Worm (Caenorhabditis elegans) whole organism, L1 larva: Measurements from ENCODE around the gene T14G10.8.

Source experiments
- C04F5.9 ChIP-seq: sonication (generic microtip); optimal IDR thresholded peaks from 2 replicates; lab custom pipeline; 2016; ENCODE audit warnings: missing genetic modification characterization, missing compliant biosample characterization
- C34B4.2 ChIP-seq: sonication (generic microtip); optimal IDR thresholded peaks from 2 replicates; lab custom pipeline; 2017; ENCODE audit warnings: mild to moderate bottlenecking, missing genetic modification characterization, missing compliant biosample characterization
- aha-1 ChIP-seq: fragments of 150-350 bp; optimal IDR thresholded peaks from 2 replicates; lab custom pipeline; 2014; ENCODE audit warnings: missing biosample characterization, missing genetic modification characterization
- ama-1 ChIP-seq: fragments of 150-350 bp; optimal IDR thresholded peaks from 2 replicates; lab custom pipeline; 2014
- blmp-1 ChIP-seq: fragments of 150-350 bp; optimal IDR thresholded peaks from 2 replicates; lab custom pipeline; 2014; ENCODE audit warnings: missing biosample characterization, missing genetic modification characterization
- ceh-63 ChIP-seq: fragments of 200-800 bp; sonication (Bioruptor generic); optimal IDR thresholded peaks from 2 replicates; lab custom pipeline; 2018; ENCODE audit warnings: mild to moderate bottlenecking, missing genetic modification characterization, missing compliant biosample characterization
- ceh-82 ChIP-seq, 3 experiments: fragments of 150-350 bp in 1 of 3; sonication (generic microtip) in 2 of 3; optimal IDR thresholded peaks; 2 replicates each; lab custom pipeline; 2014 to 2017; ENCODE audit warnings: missing biosample characterization in 3 of 3, missing genetic modification characterization in 3 of 3
- ceh-90 ChIP-seq: sonication (generic microtip); optimal IDR thresholded peaks from 2 replicates; lab custom pipeline; 2016; ENCODE audit warnings: missing genetic modification characterization, missing compliant biosample characterization
- dpl-1 ChIP-seq, 3 experiments: fragments of 150-350 bp in 2 of 3; sonication (generic microtip) in 1 of 3; optimal IDR thresholded peaks; 2 replicates each; lab custom pipeline; 2014 to 2017; ENCODE audit warnings: missing biosample characterization in 3 of 3, missing genetic modification characterization in 3 of 3, missing genetic modification reagents in 3 of 3
- dsc-1 ChIP-seq: sonication (generic microtip); optimal IDR thresholded peaks from 2 replicates; lab custom pipeline; 2016; ENCODE audit warnings: mild to moderate bottlenecking, missing genetic modification characterization, missing compliant biosample characterization
- efl-1 ChIP-seq, 4 experiments: fragments of 150-350 bp; optimal IDR thresholded peaks in 3 of 4; peaks in 1 of 4; 1 replicate in 1 of 4; 2 replicates in 3 of 4; lab custom pipeline; 2014; ENCODE audit warnings: missing biosample characterization in 2 of 4, missing genetic modification characterization in 2 of 4, missing genetic modification reagents in 2 of 4
- ets-5 ChIP-seq: fragments of 200-800 bp; sonication (Bioruptor generic); IDR thresholded peaks from 2 replicates; pipeline ENCODE4 v1.3.6; 2022; ENCODE audit warnings: missing genetic modification characterization, missing compliant biosample characterization
- fos-1 ChIP-seq: fragments of 150-350 bp; optimal IDR thresholded peaks from 2 replicates; lab custom pipeline; 2014; ENCODE audit warnings: missing biosample characterization, missing genetic modification characterization
- hpl-2 ChIP-seq: fragments of 150-350 bp; optimal IDR thresholded peaks from 2 replicates; lab custom pipeline; 2014; ENCODE audit warnings: missing biosample characterization, missing genetic modification reagents, missing genetic modification characterization
- irx-1 ChIP-seq: sonication (generic microtip); optimal IDR thresholded peaks from 2 replicates; lab custom pipeline; 2016; ENCODE audit warnings: missing genetic modification characterization, missing compliant biosample characterization
- jun-1 ChIP-seq: fragments of 150-350 bp; optimal IDR thresholded peaks from 2 replicates; lab custom pipeline; 2014; ENCODE audit warnings: missing biosample characterization, missing genetic modification reagents, missing genetic modification characterization
- lin-13 ChIP-seq: fragments of 150-350 bp; optimal IDR thresholded peaks from 2 replicates; lab custom pipeline; 2014; ENCODE audit warnings: missing biosample characterization, missing genetic modification reagents, missing genetic modification characterization
- lin-14 ChIP-seq: fragments of 200-800 bp; sonication (Bioruptor generic); optimal IDR thresholded peaks from 2 replicates; lab custom pipeline; 2018; ENCODE audit warnings: mild to moderate bottlenecking, missing genetic modification characterization, moderate library complexity, missing compliant biosample characterization
- lin-35 ChIP-seq, 2 experiments: fragments of 150-350 bp; optimal IDR thresholded peaks; 2 replicates each; lab custom pipeline; 2014; ENCODE audit warnings: missing biosample characterization in 2 of 2, missing genetic modification characterization in 2 of 2, missing genetic modification reagents in 2 of 2
- lsy-2 ChIP-seq, 2 experiments: fragments of 150-350 bp; optimal IDR thresholded peaks; 2 replicates each; lab custom pipeline; 2014; ENCODE audit warnings: missing biosample characterization in 2 of 2, missing genetic modification characterization in 2 of 2
- mab-9 ChIP-seq: fragments of 200-800 bp; sonication (Bioruptor generic); IDR thresholded peaks from 2 replicates; pipeline ENCODE4 v1.3.6; 2022; ENCODE audit warnings: missing genetic modification reagents, missing genetic modification characterization, missing compliant biosample characterization
- mef-2 ChIP-seq: fragments of 150-350 bp; optimal IDR thresholded peaks from 2 replicates; lab custom pipeline; 2014; ENCODE audit warnings: missing biosample characterization, missing genetic modification characterization
- nhr-12 ChIP-seq: sonication (generic microtip); optimal IDR thresholded peaks from 2 replicates; lab custom pipeline; 2017; ENCODE audit warnings: missing biosample characterization, missing genetic modification characterization
- nhr-20 ChIP-seq: sonication (generic microtip); optimal IDR thresholded peaks from 2 replicates; lab custom pipeline; 2016; ENCODE audit warnings: mild to moderate bottlenecking, missing genetic modification characterization, missing compliant biosample characterization
- nhr-47 ChIP-seq: sonication (generic microtip); optimal IDR thresholded peaks from 2 replicates; lab custom pipeline; 2016; ENCODE audit warnings: mild to moderate bottlenecking, missing genetic modification characterization, moderate library complexity, missing compliant biosample characterization
- nhr-76 ChIP-seq: sonication (generic microtip); optimal IDR thresholded peaks from 2 replicates; lab custom pipeline; 2017; ENCODE audit warnings: missing biosample characterization, missing genetic modification characterization
- nhr-77 ChIP-seq: fragments of 150-350 bp; optimal IDR thresholded peaks from 2 replicates; lab custom pipeline; 2014; ENCODE audit warnings: missing biosample characterization, missing genetic modification characterization
- nhr-84 ChIP-seq: sonication (generic microtip); optimal IDR thresholded peaks from 2 replicates; lab custom pipeline; 2017; ENCODE audit warnings: missing biosample characterization, missing genetic modification characterization
- nhr-90 ChIP-seq: sonication (generic microtip); optimal IDR thresholded peaks from 2 replicates; lab custom pipeline; 2016; ENCODE audit warnings: mild to moderate bottlenecking, missing genetic modification characterization, missing compliant biosample characterization; ENCODE audit not compliant: poor library complexity
- pag-3 ChIP-seq: sonication (generic microtip); optimal IDR thresholded peaks from 2 replicates; lab custom pipeline; 2017; ENCODE audit warnings: missing genetic modification characterization, mild to moderate bottlenecking, missing compliant biosample characterization, antibody characterized with exemption, borderline replicate concordance; ENCODE audit not compliant: insufficient read depth
- pax-3 ChIP-seq: fragments of 200-800 bp; sonication (Bioruptor generic); optimal IDR thresholded peaks from 2 replicates; lab custom pipeline; 2018; ENCODE audit warnings: mild to moderate bottlenecking, missing genetic modification characterization, moderate library complexity, missing compliant biosample characterization
- pqm-1 ChIP-seq: sonication (generic microtip); optimal IDR thresholded peaks from 3 replicates; lab custom pipeline; 2017; ENCODE audit warnings: missing biosample characterization, missing genetic modification characterization
- rnt-1 ChIP-seq: sonication (generic microtip); optimal IDR thresholded peaks from 2 replicates; lab custom pipeline; 2016; ENCODE audit warnings: mild to moderate bottlenecking, missing genetic modification characterization, moderate library complexity, missing compliant biosample characterization
- snu-23 ChIP-seq: sonication (generic microtip); optimal IDR thresholded peaks from 2 replicates; lab custom pipeline; 2016; ENCODE audit warnings: missing genetic modification characterization, missing compliant biosample characterization
- sox-4 ChIP-seq: sonication (generic microtip); optimal IDR thresholded peaks from 2 replicates; lab custom pipeline; 2016; ENCODE audit warnings: missing genetic modification characterization, missing compliant biosample characterization
- swsn-7 ChIP-seq: sonication (generic microtip); optimal IDR thresholded peaks from 2 replicates; lab custom pipeline; 2016; ENCODE audit warnings: missing genetic modification characterization, missing compliant biosample characterization
- tbx-2 ChIP-seq: sonication (generic microtip); optimal IDR thresholded peaks from 2 replicates; lab custom pipeline; 2016; ENCODE audit warnings: missing genetic modification characterization, missing compliant biosample characterization
- tlp-1 ChIP-seq: fragments of 150-350 bp; optimal IDR thresholded peaks from 2 replicates; lab custom pipeline; 2014; ENCODE audit warnings: missing biosample characterization, missing genetic modification characterization
- unc-130 ChIP-seq: fragments of 150-350 bp; optimal IDR thresholded peaks from 2 replicates; lab custom pipeline; 2017; ENCODE audit warnings: missing biosample characterization, missing genetic modification characterization, inconsistent platforms
- unc-30 ChIP-seq: sonication (generic microtip); optimal IDR thresholded peaks from 2 replicates; lab custom pipeline; 2017; ENCODE audit warnings: missing biosample characterization, missing genetic modification characterization
- unc-62 ChIP-seq: fragments of 150-350 bp; optimal IDR thresholded peaks from 2 replicates; lab custom pipeline; 2014; ENCODE audit warnings: missing biosample characterization, missing genetic modification reagents, missing genetic modification characterization
- zag-1 ChIP-seq: fragments of 150-350 bp; optimal IDR thresholded peaks from 2 replicates; lab custom pipeline; 2014; ENCODE audit warnings: missing biosample characterization, missing genetic modification characterization
- zip-4 ChIP-seq: fragments of 200-800 bp; sonication (Bioruptor generic); optimal IDR thresholded peaks from 2 replicates; lab custom pipeline; 2018; ENCODE audit warnings: mild to moderate bottlenecking, missing genetic modification characterization, moderate library complexity, missing compliant biosample characterization

Gene T14G10.8

ce11 chrIV:10151439-10151997 is 4.7 kb upstream of the T14G10.8 start, which contains the start of gene copg-1 (continued):
- TF ChIP-seq mab-9 (GFP tag; lab: Robert Waterston, UW) (no peak), zag-1 (no peak), rnt-1 (peak; percentile 37), lin-35 (GFP tag; optimal IDR thresholded peaks at IDR 0.05; lab: Kevin White, UChicago) (peak; percentile 64 to 74), mef-2 (tag; lab: Kevin White, UChicago) (no peak), efl-1 (optimal IDR thresholded peaks at IDR 0.05; lab: Kevin White, UChicago) (peak; percentile 56 to 64), efl-1 (GFP tag; optimal IDR thresholded peaks at IDR 0.05 in 1 of 2; lab: Kevin White, UChicago) (peak; percentile 69 to 94), lin-13 (peak; percentile 6), nhr-47 (peak; percentile 67), nhr-20 (peak; percentile 66), C04F5.9 (tag; lab: Kevin White, UChicago) (no peak), hpl-2 (GFP tag; lab: Kevin White, UChicago) (no peak), unc-62 (GFP tag; lab: Kevin White, UChicago) (no peak), nhr-77 (tag; lab: Kevin White, UChicago) (peak; percentile 5), jun-1 (tag; lab: Kevin White, UChicago) (no peak), pag-3 (no peak), tbx-2 (peak; percentile 51), zip-4 (GFP tag; lab: Kevin White, UChicago) (no peak), aha-1 (tag; lab: Kevin White, UChicago) (no peak), dsc-1 (peak; percentile 33), ama-1 (lab: Kevin White, UChicago) (no peak), snu-23 (GFP tag; lab: Kevin White, UChicago) (peak; percentile 66), sox-4 (tag; lab: Kevin White, UChicago) (no peak), dpl-1 (GFP tag; optimal IDR thresholded peaks at IDR 0.05; lab: Kevin White, UChicago) (peak; percentile 45 to 74 (median 62)), nhr-90 (tag; lab: Kevin White, UChicago) (peak; percentile 13), C34B4.2 (tag; lab: Kevin White, UChicago) (no peak), tlp-1 (tag; lab: Kevin White, UChicago) (no peak), swsn-7 (peak; percentile 49), blmp-1 (tag; lab: Kevin White, UChicago) (peak; percentile 49), ets-5 (GFP tag; lab: Robert Waterston, UW) (no peak), unc-30 (tag; lab: Kevin White, UChicago) (no peak), ceh-63 (GFP tag; lab: Kevin White, UChicago) (no peak)

- TF ChIP-seq fos-1 (tag; lab: Kevin White, UChicago) (no peak), irx-1 (tag; lab: Kevin White, UChicago) (no peak), lin-14 (GFP tag; lab: Kevin White, UChicago) (peak; percentile 64), blmp-1 (tag; lab: Kevin White, UChicago) (peak; percentile 27), nhr-20 (peak; percentile 1), lsy-2 (tag; optimal IDR thresholded peaks at IDR 0.05; lab: Kevin White, UChicago) (peak in 1 of 2 experiments; percentile 33)
Measured at ce11 chrIV:10150552-10151004, 3.8 kb upstream of the T14G10.8 start, which contains the start of gene tsp-12. tsp-12 (minus strand) TSS chrIV:10150602.

ce11 chrIV:10148938-10149337 is 2.2 kb upstream of the T14G10.8 start, which contains the start of gene pigs-1:
pigs-1 (minus strand) TSS chrIV:10149038.
- TF ChIP-seq nhr-12 (tag; lab: Kevin White, UChicago) (no peak), ceh-82 (tag; optimal IDR thresholded peaks at IDR 0.05; lab: Kevin White, UChicago) (no peak), pax-3 (tag; lab: Kevin White, UChicago) (no peak), nhr-90 (tag; lab: Kevin White, UChicago) (no peak), efl-1 (optimal IDR thresholded peaks at IDR 0.05; lab: Kevin White, UChicago) (no peak), efl-1 (GFP tag; optimal IDR thresholded peaks at IDR 0.05 in 1 of 2; lab: Kevin White, UChicago) (no peak), nhr-84 (no peak), lin-14 (GFP tag; lab: Kevin White, UChicago) (no peak), lin-13 (no peak), lin-35 (GFP tag; optimal IDR thresholded peaks at IDR 0.05; lab: Kevin White, UChicago) (no peak), aha-1 (tag; lab: Kevin White, UChicago) (no peak), rnt-1 (no peak), unc-130 (no peak), mef-2 (tag; lab: Kevin White, UChicago) (no peak), tlp-1 (tag; lab: Kevin White, UChicago) (no peak), dpl-1 (GFP tag; optimal IDR thresholded peaks at IDR 0.05; lab: Kevin White, UChicago) (no peak), blmp-1 (tag; lab: Kevin White, UChicago) (no peak), pag-3 (no peak), ceh-90 (no peak), pqm-1 (tag; lab: Kevin White, UChicago) (no peak), nhr-76 (no peak)
- TF ChIP-seq, all 84 proteins: peak for 0
